Fruit fly (Drosophila melanogaster): ENCODE data around the gene Ccdc85.

Ccdc85 gene

dm6 chr2L:2987681-2988381 lies 11.3 kb upstream of the Ccdc85 start, which contains the start of the genes Chd1 and Bem46 (continued):
- peak; percentile 69; the same call in 1 of the 3 replicates for TF ChIP-seq otp (GFP tag; IDR thresholded peaks at IDR 0.05)
- TF ChIP-seq gt (GFP tag; IDR thresholded peaks at IDR 0.05) = 0 out of 2 replicates have a peak, but pooled peaks have one; percentile 28
- peak; percentile 70 for TF ChIP-seq CG10431 (GFP tag; optimal IDR thresholded peaks at IDR 0.05)
- no peak; the same call in none of the 2 replicates for TF ChIP-seq CG32772 (GFP tag; IDR thresholded peaks at IDR 0.05)
- TF ChIP-seq ase (GFP tag; IDR thresholded peaks at IDR 0.05) = peak; percentile 80; the same call in 2 of the 3 replicates
- no peak for TF ChIP-seq sens-2 (GFP tag; IDR thresholded peaks at IDR 0.05)
- peak in 1 of 2 experiments; percentile 54 for TF ChIP-seq insv (GFP tag; optimal IDR thresholded peaks at IDR 0.05)
- TF ChIP-seq CG34376 (GFP tag; optimal IDR thresholded peaks at IDR 0.05) = no peak
- peak; percentile 76 for TF ChIP-seq CG17385 (GFP tag; optimal IDR thresholded peaks at IDR 0.05)
- peak; percentile 79 to 82 for TF ChIP-seq Pdp1 (GFP tag; optimal IDR thresholded peaks at IDR 0.05)
- TF ChIP-seq chm (GFP tag; IDR thresholded peaks at IDR 0.05) = peak; percentile 67
- TF ChIP-seq Dip3 (GFP tag; optimal IDR thresholded peaks at IDR 0.05) = peak; percentile 74
- TF ChIP-seq Nf-YC (tag; optimal IDR thresholded peaks at IDR 0.05) = peak; percentile 83
- TF ChIP-seq Adf1 (GFP tag; IDR thresholded peaks at IDR 0.05) = peak; percentile 40; the same call in 1 of the 2 replicates
- 0 out of 2 replicates have a peak, but pooled peaks have one; percentile 7 for TF ChIP-seq CG1024 (GFP tag; IDR thresholded peaks at IDR 0.05)
- peak; percentile 88 for TF ChIP-seq CG12155 (GFP tag; optimal IDR thresholded peaks at IDR 0.05)
- peak; percentile 82 for TF ChIP-seq ttk (GFP tag; IDR thresholded peaks at IDR 0.05)
- no peak for TF ChIP-seq Trl (optimal IDR thresholded peaks at IDR 0.05)
- TF ChIP-seq Trl (GFP tag; optimal IDR thresholded peaks at IDR 0.05) = peak; percentile 58
- TF ChIP-seq tll (GFP tag; optimal IDR thresholded peaks at IDR 0.05) = peak in 1 of 2 experiments; percentile 42
- peak; percentile 92 for TF ChIP-seq CG2712 (tag; optimal IDR thresholded peaks at IDR 0.05)
- TF ChIP-seq CG4617 (GFP tag; optimal IDR thresholded peaks at IDR 0.05; ENCODE audit: borderline replicate concordance) = peak; percentile 70
- 0 out of 2 replicates have a peak, but pooled peaks have one; percentile 33 for TF ChIP-seq CG10959 (GFP tag; IDR thresholded peaks at IDR 0.05)
- no peak for TF ChIP-seq CG4282 (GFP tag; optimal IDR thresholded peaks at IDR 0.05)
- no peak for TF ChIP-seq CkIIα-i1 (GFP tag; IDR thresholded peaks at IDR 0.05)
- TF ChIP-seq Sox102F (GFP tag; optimal IDR thresholded peaks at IDR 0.05) = no peak
- peak; percentile 76 for TF ChIP-seq CG7786 (GFP tag; optimal IDR thresholded peaks at IDR 0.05)
- peak; percentile 69 for TF ChIP-seq CG18011 (GFP tag; optimal IDR thresholded peaks at IDR 0.05)
- peak; percentile 99 for TF ChIP-seq grau (tag; optimal IDR thresholded peaks at IDR 0.05)
- no peak for TF ChIP-seq btn (GFP tag; optimal IDR thresholded peaks at IDR 0.05)
- peak; percentile 84 for TF ChIP-seq Rfx (GFP tag; IDR thresholded peaks at IDR 0.05)
- peak; percentile 86 for TF ChIP-seq CG3847 (GFP tag; IDR thresholded peaks at IDR 0.05)
- peak; percentile 82 for TF ChIP-seq HLH3B (GFP tag; IDR thresholded peaks at IDR 0.05)
- no peak for TF ChIP-seq CG2129 (GFP tag; IDR thresholded peaks at IDR 0.05; ENCODE audit: partially characterized antibody)
- peak; percentile 90 for TF ChIP-seq CG2120 (GFP tag; optimal IDR thresholded peaks at IDR 0.05)
- peak; percentile 87 for TF ChIP-seq esg (GFP tag; conservative IDR thresholded peaks at IDR 0.05)
- TF ChIP-seq CG5953 (GFP tag; IDR thresholded peaks at IDR 0.05) = peak; percentile 7; the same call in 1 of the 2 replicates
- TF ChIP-seq Mad (GFP tag; optimal IDR thresholded peaks at IDR 0.05) = peak; percentile 79
- TF ChIP-seq dan (GFP tag; IDR thresholded peaks at IDR 0.05) = no peak
- no peak for TF ChIP-seq Jarid2 (GFP tag; optimal IDR thresholded peaks at IDR 0.05)
- TF ChIP-seq CG13775 (GFP tag; optimal IDR thresholded peaks at IDR 0.05) = peak; percentile 92
- TF ChIP-seq pita (GFP tag; optimal IDR thresholded peaks at IDR 0.05) = no peak
- peak; percentile 34 for TF ChIP-seq Ets97D (GFP tag; optimal IDR thresholded peaks at IDR 0.05)
- peak; percentile 33; the same call in 1 of the 2 replicates for TF ChIP-seq CG10321 (GFP tag; IDR thresholded peaks at IDR 0.05)
- TF ChIP-seq CG6813 (GFP tag; optimal IDR thresholded peaks at IDR 0.05) = peak; percentile 60
- TF ChIP-seq CG6765 (GFP tag; optimal IDR thresholded peaks at IDR 0.05) = peak; percentile 54
- peak; percentile 80 for TF ChIP-seq H15 (GFP tag; IDR thresholded peaks at IDR 0.05)
- no peak; the same call in 1 of the 2 replicates for TF ChIP-seq GATAe (GFP tag; conservative IDR thresholded peaks at IDR 0.05)
- 0 out of 3 replicates have a peak, but pooled peaks have one; percentile 27 for TF ChIP-seq zen2 (GFP tag; IDR thresholded peaks at IDR 0.05; ENCODE audit: partially characterized antibody)

All from whole organism, embryonic.